Fruit fly (Drosophila melanogaster): ENCODE measurements around the gene smog.

The smog gene

DNA sequence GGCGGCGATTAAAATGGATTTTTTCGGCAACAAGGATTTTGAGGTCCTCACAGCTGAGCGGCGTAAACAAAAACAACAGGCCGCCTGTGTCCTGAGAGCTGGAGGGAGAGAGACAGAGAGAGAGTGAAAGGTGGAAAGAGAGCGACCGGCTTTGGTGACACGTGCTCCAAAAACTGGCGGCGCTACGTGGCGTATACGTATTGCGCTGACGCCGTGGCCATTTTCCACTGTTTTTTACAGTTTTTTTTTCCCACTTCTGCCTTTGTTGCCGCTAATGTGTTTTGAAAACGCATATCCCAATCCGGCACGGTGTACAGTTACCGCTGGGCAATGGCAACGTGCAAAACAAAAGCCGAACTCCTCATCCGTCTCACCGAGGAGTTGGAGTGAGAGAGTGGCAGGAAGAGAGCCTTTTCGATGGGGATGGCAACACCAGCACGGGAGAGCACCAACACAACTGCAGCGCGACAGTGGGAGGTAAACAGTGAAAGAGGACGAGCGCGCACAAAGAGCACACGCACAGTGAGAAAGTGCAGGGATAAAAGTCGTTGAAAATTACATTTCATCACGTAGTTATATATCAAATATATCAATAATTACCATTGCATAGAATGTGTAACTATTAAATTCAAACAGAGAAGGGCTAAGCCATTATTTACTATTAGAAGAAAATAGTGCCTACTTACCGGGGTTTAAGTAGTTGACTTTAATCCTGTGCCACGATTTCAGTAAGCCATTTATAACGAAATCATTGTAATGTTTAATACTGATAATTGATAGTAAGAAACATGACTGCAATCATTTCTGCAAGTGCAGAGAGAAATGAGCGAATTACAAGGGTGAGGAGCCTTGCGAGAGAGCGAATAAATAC lies 32.0 kb upstream of the smog start (continued):
- TF ChIP-seq CG33557 (GFP tag; optimal IDR thresholded peaks at IDR 0.05) (peak; percentile 10), Med (GFP tag) (peak; percentile 25), sima (GFP tag; optimal IDR thresholded peaks at IDR 0.05) (no peak), CG4404 (GFP tag; IDR thresholded peaks at IDR 0.05) (peak; percentile 25), rib (GFP tag; IDR thresholded peaks at IDR 0.05) (no peak), al (GFP tag; IDR thresholded peaks at IDR 0.05) (no peak), CG15269 (tag; optimal IDR thresholded peaks at IDR 0.05) (no peak), p53 (GFP tag; optimal IDR thresholded peaks at IDR 0.05) (no peak), CG10366 (GFP tag; IDR thresholded peaks at IDR 0.05) (peak; percentile 18; the same call in 1 of the 2 replicates), Myb (GFP tag; optimal IDR thresholded peaks at IDR 0.05) (peak; percentile 5), CG42726 (GFP tag; IDR thresholded peaks at IDR 0.05; ENCODE audit: partially characterized antibody) (no peak), Antp (GFP tag; optimal IDR thresholded peaks at IDR 0.05) (no peak), CG15696 (tag; optimal IDR thresholded peaks at IDR 0.05) (peak; percentile 58), peb (GFP tag; IDR thresholded peaks at IDR 0.05) (peak; percentile 66), CG2889 (GFP tag; IDR thresholded peaks at IDR 0.05) (0 out of 3 replicates have a peak, but pooled peaks have one; percentile 4), Lpt (GFP tag; optimal IDR thresholded peaks at IDR 0.05) (no peak), ro (GFP tag; IDR thresholded peaks at IDR 0.05) (no peak; the same call in 1 of the 2 replicates), sug (tag; optimal IDR thresholded peaks at IDR 0.05) (no peak), Xrp1 (GFP tag; IDR thresholded peaks at IDR 0.05) (peak; percentile 51), CG2116 (GFP tag; optimal IDR thresholded peaks at IDR 0.05) (peak; percentile 38), Sox100B (GFP tag; optimal IDR thresholded peaks at IDR 0.05) (no peak), Ssrp (tag; optimal IDR thresholded peaks at IDR 0.05) (peak; percentile 61), hb (GFP tag; IDR thresholded peaks at IDR 0.05; ENCODE audit: partially characterized antibody) (no peak), Jarid2 (GFP tag; optimal IDR thresholded peaks at IDR 0.05) (no peak), Fer2 (tag; optimal IDR thresholded peaks at IDR 0.05) (no peak), CG17361 (GFP tag; IDR thresholded peaks at IDR 0.05) (no peak; the same call in 2 of the 3 replicates), CG12942 (GFP tag; optimal IDR thresholded peaks at IDR 0.05) (no peak), CG4282 (GFP tag; optimal IDR thresholded peaks at IDR 0.05) (no peak), Mad (GFP tag; optimal IDR thresholded peaks at IDR 0.05) (no peak), unpg (GFP tag; optimal IDR thresholded peaks at IDR 0.05) (peak; percentile 14), Hr39 (optimal IDR thresholded peaks at IDR 0.05) (no peak), D19B (GFP tag; optimal IDR thresholded peaks at IDR 0.05) (no peak), gce (GFP tag; IDR thresholded peaks at IDR 0.05) (no peak), mld (GFP tag; IDR thresholded peaks at IDR 0.05; ENCODE audit: partially characterized antibody) (no peak), Dref (GFP tag; IDR thresholded peaks at IDR 0.05) (no peak), disco-r (GFP tag; optimal IDR thresholded peaks at IDR 0.05) (no peak), tio (GFP tag; optimal IDR thresholded peaks at IDR 0.05) (peak; percentile 69), CG15601 (tag; optimal IDR thresholded peaks at IDR 0.05) (no peak), CG15479 (GFP tag; optimal IDR thresholded peaks at IDR 0.05) (peak; percentile 2), otp (GFP tag; IDR thresholded peaks at IDR 0.05) (no peak), chn (GFP tag; optimal IDR thresholded peaks at IDR 0.05) (peak; percentile 18), twi (tag; optimal IDR thresholded peaks at IDR 0.05) (no peak), CG13894 (tag; optimal IDR thresholded peaks at IDR 0.05) (no peak), pum (GFP tag; optimal IDR thresholded peaks at IDR 0.05) (no peak), CG17829 (tag; optimal IDR thresholded peaks at IDR 0.05) (peak; percentile 63), CG2120 (GFP tag; optimal IDR thresholded peaks at IDR 0.05) (peak; percentile 66), CG10274 (GFP tag; optimal IDR thresholded peaks at IDR 0.05) (no peak), HmgD (GFP tag; optimal IDR thresholded peaks at IDR 0.05) (no peak), CG14014 (GFP tag; IDR thresholded peaks at IDR 0.05) (no peak), CG18619 (GFP tag; optimal IDR thresholded peaks at IDR 0.05) (peak; percentile 66)
